Fruit fly (Drosophila melanogaster) whole organism, adult: ENCODE measurements around the gene Cog4.

Experiments
- CG33017 ChIP-seq: fragments of 200-800 bp; sonication (Bioruptor generic); optimal IDR thresholded peaks from 2 replicates; lab custom pipeline; 2018; ENCODE audit warnings: missing biosample characterization, mild to moderate bottlenecking, missing genetic modification characterization, moderate library complexity
- CG7045 ChIP-seq: fragments of 200-800 bp; sonication (Bioruptor generic); optimal IDR thresholded peaks from 2 replicates; lab custom pipeline; 2017; ENCODE audit warnings: missing biosample characterization, mild to moderate bottlenecking, missing genetic modification characterization
- CG7101 ChIP-seq: fragments of 200-800 bp; sonication (Bioruptor generic); optimal IDR thresholded peaks from 2 replicates; lab custom pipeline; 2018; ENCODE audit warnings: missing biosample characterization, mild to moderate bottlenecking, missing genetic modification characterization, moderate library complexity
- Crg-1 ChIP-seq: fragments of 200-800 bp; sonication (Bioruptor generic); optimal IDR thresholded peaks from 2 replicates; lab custom pipeline; 2016; ENCODE audit warnings: missing biosample characterization, missing genetic modification characterization
- Mnt ChIP-seq: fragments of 200-800 bp; sonication (Bioruptor generic); optimal IDR thresholded peaks from 2 replicates; lab custom pipeline; 2016; ENCODE audit warnings: missing biosample characterization, mild to moderate bottlenecking, missing genetic modification characterization
- bab1 ChIP-seq: fragments of 200-800 bp; sonication (Bioruptor generic); optimal IDR thresholded peaks from 3 replicates; lab custom pipeline; 2019; ENCODE audit warnings: missing biosample characterization, mild to moderate bottlenecking, missing genetic modification characterization, moderate library complexity
- kay ChIP-seq: fragments of 200-800 bp; sonication (Bioruptor generic); peaks from one replicate; lab custom pipeline; 2016; ENCODE audit warnings: missing biosample characterization, missing genetic modification characterization, borderline replicate concordance
- ovo ChIP-seq: fragments of 200-800 bp; sonication (Bioruptor generic); optimal IDR thresholded peaks from 2 replicates; lab custom pipeline; 2016; ENCODE audit warnings: missing biosample characterization, missing genetic modification characterization
- pad ChIP-seq: fragments of 200-800 bp; sonication (Bioruptor generic); optimal IDR thresholded peaks from 3 replicates; lab custom pipeline; 2017; ENCODE audit warnings: missing biosample characterization, missing genetic modification characterization, mild to moderate bottlenecking, moderate library complexity, missing genetic modification reagents

- TF ChIP-seq CG7045 (GFP tag; lab: Kevin White, UChicago): no peak
- TF ChIP-seq ovo (GFP tag; lab: Kevin White, UChicago): no peak
- TF ChIP-seq Crg-1 (GFP tag; lab: Kevin White, UChicago): no peak
- TF ChIP-seq kay (GFP tag; lab: Kevin White, UChicago): no peak
- no peak for TF ChIP-seq Mnt (GFP tag; lab: Kevin White, UChicago)
- TF ChIP-seq pad (GFP tag; lab: Kevin White, UChicago): no peak
- TF ChIP-seq bab1: no peak
- TF ChIP-seq CG7101 (tag; lab: Kevin White, UChicago): no peak
- TF ChIP-seq CG33017 (tag; lab: Kevin White, UChicago): no peak
These were observed 5.3 kb downstream of the Cog4 start, which contains the start of gene Grip75 for dm6 chr2L:10483073-10483472.
